Fruit fly (Drosophila melanogaster) whole organism, prepupa: Measurements from ENCODE around the gene CG4462.

Source experiments
- CG10631 ChIP-seq: fragments of 200-800 bp; sonication (Bioruptor generic); optimal IDR thresholded peaks from 2 replicates; lab custom pipeline; 2016; ENCODE audit warnings: missing biosample characterization, missing genetic modification characterization
- CG32006 ChIP-seq: fragments of 200-800 bp; sonication (Bioruptor generic); optimal IDR thresholded peaks from 3 replicates; lab custom pipeline; 2017; ENCODE audit warnings: missing biosample characterization, mild to moderate bottlenecking, missing genetic modification characterization
- CG6276 ChIP-seq: fragments of 200-800 bp; sonication (Bioruptor generic); optimal IDR thresholded peaks from 2 replicates; lab custom pipeline; 2017; ENCODE audit warnings: missing biosample characterization, mild to moderate bottlenecking, missing genetic modification characterization
- CG6854 ChIP-seq: fragments of 200-800 bp; sonication (Bioruptor generic); optimal IDR thresholded peaks from 2 replicates; lab custom pipeline; 2017; ENCODE audit warnings: missing biosample characterization, mild to moderate bottlenecking, missing genetic modification characterization
- CG8319 ChIP-seq: fragments of 200-800 bp; sonication (Bioruptor generic); optimal IDR thresholded peaks from 3 replicates; lab custom pipeline; 2016; ENCODE audit warnings: missing biosample characterization, missing genetic modification characterization
- CG8632 ChIP-seq: fragments of 200-800 bp; sonication (Bioruptor generic); optimal IDR thresholded peaks from 3 replicates; lab custom pipeline; 2016; ENCODE audit warnings: missing biosample characterization, missing genetic modification characterization
- Gug ChIP-seq: fragments of 200-800 bp; sonication (Bioruptor generic); IDR thresholded peaks from 2 replicates; pipeline ENCODE4 v1.3.6; 2022; ENCODE audit warnings: missing biosample characterization, missing genetic modification characterization
- Hr39 ChIP-seq: fragments of 200-800 bp; sonication (Bioruptor generic); optimal IDR thresholded peaks from 2 replicates; lab custom pipeline; 2016; ENCODE audit warnings: missing biosample characterization, missing genetic modification characterization
- Lpt ChIP-seq: fragments of 200-800 bp; sonication (Bioruptor generic); optimal IDR thresholded peaks from 3 replicates; lab custom pipeline; 2016; ENCODE audit warnings: missing biosample characterization, missing genetic modification characterization
- OdsH ChIP-seq: fragments of 200-800 bp; sonication (Bioruptor generic); optimal IDR thresholded peaks from 3 replicates; lab custom pipeline; 2016; ENCODE audit warnings: missing biosample characterization, missing genetic modification characterization
- Smox ChIP-seq: fragments of 200-800 bp; sonication (Bioruptor generic); optimal IDR thresholded peaks from 3 replicates; lab custom pipeline; 2016; ENCODE audit warnings: missing biosample characterization, missing genetic modification characterization
- fd59A ChIP-seq: fragments of 200-800 bp; sonication (Bioruptor generic); optimal IDR thresholded peaks from 2 replicates; lab custom pipeline; 2017; ENCODE audit warnings: missing biosample characterization, mild to moderate bottlenecking, missing genetic modification characterization, missing genetic modification reagents
- lz ChIP-seq: fragments of 200-800 bp; sonication (Bioruptor generic); optimal IDR thresholded peaks from 3 replicates; lab custom pipeline; 2016; ENCODE audit warnings: missing biosample characterization, missing genetic modification characterization

- TF ChIP-seq CG10631 (GFP tag; lab: Kevin White, UChicago), result no peak
- no peak for TF ChIP-seq CG8319
- TF ChIP-seq Smox (GFP tag; lab: Kevin White, UChicago), result no peak
- no peak for TF ChIP-seq CG6854 (GFP tag; lab: Kevin White, UChicago)
- no peak for TF ChIP-seq CG6276 (GFP tag; lab: Kevin White, UChicago)
- TF ChIP-seq Hr39 (GFP tag; lab: Kevin White, UChicago), result no peak
- no peak for TF ChIP-seq fd59A (GFP tag; lab: Kevin White, UChicago)
- TF ChIP-seq CG8632 (GFP tag; lab: Kevin White, UChicago), result no peak
- no peak for TF ChIP-seq OdsH
- no peak for TF ChIP-seq Gug
- no peak for TF ChIP-seq lz (GFP tag; lab: Kevin White, UChicago)
- TF ChIP-seq Lpt (GFP tag; lab: Kevin White, UChicago), result no peak
- no peak for TF ChIP-seq CG32006 (GFP tag; lab: Kevin White, UChicago)
Measured at dm6 chr3R:19942312-19942711, 17.1 kb upstream of the CG4462 start, which contains the start of gene CG46042.
